Worm (Caenorhabditis elegans): Measurements from ENCODE around the gene ins-11.
"Not testable (repeated sequence)": the region's sequence is repeated elsewhere in the genome, so short reads cannot be mapped to it uniquely, and the experiment has no call there.

Gene ins-11

ce11 chrII:5537078-5537477, 19.5 kb upstream of the ins-11 start:
- TF ChIP-seq lin-39 (tag; optimal IDR thresholded peaks at IDR 0.05) (no peak), snu-23 (GFP tag; optimal IDR thresholded peaks at IDR 0.05) (no peak), ceh-88 (GFP tag; IDR thresholded peaks at IDR 0.05) (no peak)

- no peak for TF ChIP-seq efl-3 (GFP tag; optimal IDR thresholded peaks at IDR 0.05)
- no peak for TF ChIP-seq pag-3 (tag; optimal IDR thresholded peaks at IDR 0.05; ENCODE audit: borderline replicate concordance, insufficient read depth)
- no peak for TF ChIP-seq grh-1 (GFP tag; IDR thresholded peaks at IDR 0.05)
- no peak for TF ChIP-seq egl-27 (tag; optimal IDR thresholded peaks at IDR 0.05)
- TF ChIP-seq unc-86 (tag; optimal IDR thresholded peaks at IDR 0.05) = no peak
- no peak for TF ChIP-seq nhr-47 (tag; optimal IDR thresholded peaks at IDR 0.05)
- TF ChIP-seq ces-1 (GFP tag; optimal IDR thresholded peaks at IDR 0.05) = no peak
- TF ChIP-seq snu-23 (GFP tag; optimal IDR thresholded peaks at IDR 0.05) = no peak
- TF ChIP-seq Y116A8C.19 (tag; optimal IDR thresholded peaks at IDR 0.05; ENCODE audit: borderline replicate concordance) = no peak
- TF ChIP-seq ceh-82 (tag; optimal IDR thresholded peaks at IDR 0.05) = no peak
- no peak for TF ChIP-seq nhr-90 (tag; optimal IDR thresholded peaks at IDR 0.05; ENCODE audit: poor library complexity)
- no peak for TF ChIP-seq zip-4 (GFP tag; optimal IDR thresholded peaks at IDR 0.05)
- TF ChIP-seq lin-13 (GFP tag; optimal IDR thresholded peaks at IDR 0.05) = no peak
- no peak for TF ChIP-seq lsy-2 (tag; optimal IDR thresholded peaks at IDR 0.05)
- TF ChIP-seq ets-5 (GFP tag; IDR thresholded peaks at IDR 0.05) = no peak
- no peak for TF ChIP-seq mdl-1 (tag; optimal IDR thresholded peaks at IDR 0.05)
- TF ChIP-seq dpl-1 (GFP tag; optimal IDR thresholded peaks at IDR 0.05) = no peak
- TF ChIP-seq pqm-1 (tag; optimal IDR thresholded peaks at IDR 0.05) = no peak
- TF ChIP-seq lin-14 (GFP tag; optimal IDR thresholded peaks at IDR 0.05) = no peak
- TF ChIP-seq xbp-1 (tag; optimal IDR thresholded peaks at IDR 0.05) = no peak
These were observed 19.0 kb upstream of the ins-11 start, which contains the start of gene C17C3.11 for ce11 chrII:5537524-5537923. TSS of gene C17C3.11 (plus strand) at chrII:5537824.

- TF ChIP-seq swsn-7, nhr-76, egl-13 (tag; optimal IDR thresholded peaks at IDR 0.05): not testable (repeated sequence)
These were observed 16.4 kb upstream of the ins-11 start, which contains the start of gene hlh-27 for ce11 chrII:5540113-5540512. TSS of gene hlh-27 (minus strand) at chrII:5540213.

ce11 chrII:5541685-5542084, 14.8 kb upstream of the ins-11 start, which contains the start of gene C17C3.24:
TSS of gene C17C3.24 (minus strand) at chrII:5541785.
- no peak for TF ChIP-seq mep-1 (tag; optimal IDR thresholded peaks at IDR 0.05)
- no peak for TF ChIP-seq vab-15 (tag; optimal IDR thresholded peaks at IDR 0.05)
- TF ChIP-seq sup-37 (GFP tag; optimal IDR thresholded peaks at IDR 0.05) = no peak
- no peak for TF ChIP-seq Y116A8C.19 (tag; optimal IDR thresholded peaks at IDR 0.05; ENCODE audit: borderline replicate concordance)
- TF ChIP-seq nhr-11 (tag; optimal IDR thresholded peaks at IDR 0.05) = no peak
- TF ChIP-seq nhr-20 (tag; optimal IDR thresholded peaks at IDR 0.05) = no peak
- TF ChIP-seq sox-4 (tag; optimal IDR thresholded peaks at IDR 0.05) = no peak
- no peak for TF ChIP-seq ceh-88 (GFP tag; IDR thresholded peaks at IDR 0.05)
- TF ChIP-seq unc-62 (GFP tag; optimal IDR thresholded peaks at IDR 0.05) = no peak
- no peak for TF ChIP-seq ces-1 (GFP tag; optimal IDR thresholded peaks at IDR 0.05)
- no peak for TF ChIP-seq swsn-7 (tag; optimal IDR thresholded peaks at IDR 0.05)
- TF ChIP-seq tbx-2 (tag; optimal IDR thresholded peaks at IDR 0.05) = no peak
- TF ChIP-seq egl-13 (tag; optimal IDR thresholded peaks at IDR 0.05) = no peak
- no peak for TF ChIP-seq ama-1 (optimal IDR thresholded peaks at IDR 0.05)
- TF ChIP-seq fkh-10 (GFP tag; optimal IDR thresholded peaks at IDR 0.05) = no peak
- no peak for TF ChIP-seq lsy-2 (tag; optimal IDR thresholded peaks at IDR 0.05)
- no peak for TF ChIP-seq dsc-1 (tag; optimal IDR thresholded peaks at IDR 0.05)

Measured in whole organism, L1 larva.